Worm (Caenorhabditis elegans): ENCODE results near the gene T04B2.3.

DNA sequence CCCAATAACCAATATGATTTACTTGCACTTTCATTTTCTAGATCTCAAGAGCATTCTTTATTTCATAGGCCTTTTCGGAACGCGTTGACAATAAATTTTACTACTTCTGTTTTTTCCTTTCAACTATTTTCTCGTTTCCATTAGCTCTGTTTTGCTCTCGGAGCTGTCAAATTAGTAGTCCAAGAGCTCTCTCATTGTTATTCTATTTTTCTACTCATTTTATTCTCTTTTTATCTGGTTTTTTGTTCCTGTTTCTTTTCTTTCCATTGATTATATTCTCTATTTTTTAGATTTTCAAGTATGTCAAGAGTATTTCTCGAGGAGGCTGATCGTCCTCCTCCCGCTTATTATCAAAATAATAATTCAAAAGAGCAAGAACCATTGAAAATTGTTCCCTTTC is at the start of gene T04B2.3:
- TF ChIP-seq ama-1 (optimal IDR thresholded peaks at IDR 0.05) (no peak), nhr-21 (tag; optimal IDR thresholded peaks at IDR 0.05) (no peak), F13H6.1 (tag; optimal IDR thresholded peaks at IDR 0.05) (no peak)

Measured in whole organism, L2 larva.